Worm (Caenorhabditis elegans) whole organism, L2 larva: ENCODE results near the gene slc-28.1.
"Not testable (repeated sequence)": the region's sequence is repeated elsewhere in the genome, so short reads cannot be mapped to it uniquely, and the experiment has no call there.

Experiments
- C34F6.9 ChIP-seq: fragments of 150-350 bp; optimal IDR thresholded peaks from 2 replicates; lab custom pipeline; 2014; ENCODE audit warnings: missing biosample characterization, missing genetic modification characterization
- F13H6.1 ChIP-seq: sonication (generic microtip); optimal IDR thresholded peaks from 2 replicates; lab custom pipeline; 2016; ENCODE audit warnings: missing genetic modification characterization, missing compliant biosample characterization
- Y55F3AM.14 ChIP-seq: fragments of 200-800 bp; sonication (Bioruptor generic); optimal IDR thresholded peaks from 2 replicates; lab custom pipeline; 2018; ENCODE audit warnings: mild to moderate bottlenecking, missing genetic modification characterization, missing compliant biosample characterization
- alr-1 ChIP-seq: fragments of 150-350 bp; optimal IDR thresholded peaks from 2 replicates; lab custom pipeline; 2014; ENCODE audit warnings: missing biosample characterization, missing genetic modification characterization
- aly-2 ChIP-seq: fragments of 150-350 bp; optimal IDR thresholded peaks from 2 replicates; lab custom pipeline; 2014; ENCODE audit warnings: missing biosample characterization, missing genetic modification characterization
- ama-1 ChIP-seq: fragments of 150-350 bp; optimal IDR thresholded peaks from 2 replicates; lab custom pipeline; 2018; ENCODE audit warnings: inconsistent platforms
- blmp-1 ChIP-seq: sonication (generic microtip); optimal IDR thresholded peaks from 2 replicates; lab custom pipeline; 2017; ENCODE audit warnings: missing genetic modification characterization, mild to moderate bottlenecking, missing compliant biosample characterization, antibody characterized with exemption, moderate library complexity; ENCODE audit not compliant: insufficient read depth
- ceh-16 ChIP-seq: fragments of 150-350 bp; optimal IDR thresholded peaks from 2 replicates; lab custom pipeline; 2014; ENCODE audit warnings: missing biosample characterization, missing genetic modification characterization
- crh-2 ChIP-seq: sonication (generic microtip); optimal IDR thresholded peaks from 2 replicates; lab custom pipeline; 2017; ENCODE audit warnings: missing biosample characterization, missing genetic modification characterization
- egl-27 ChIP-seq: sonication (generic microtip); optimal IDR thresholded peaks from 3 replicates; lab custom pipeline; 2017; ENCODE audit warnings: missing biosample characterization, missing genetic modification reagents, missing genetic modification characterization
- elt-1 ChIP-seq: fragments of 150-350 bp; optimal IDR thresholded peaks from 2 replicates; lab custom pipeline; 2014; ENCODE audit warnings: missing biosample characterization, missing genetic modification characterization
- fos-1 ChIP-seq: fragments of 150-350 bp; optimal IDR thresholded peaks from 2 replicates; lab custom pipeline; 2014; ENCODE audit warnings: missing biosample characterization, missing genetic modification characterization
- gmeb-1 ChIP-seq: fragments of 150-350 bp; optimal IDR thresholded peaks from 2 replicates; lab custom pipeline; 2014; ENCODE audit warnings: missing biosample characterization, missing genetic modification characterization
- lin-11 ChIP-seq: fragments of 150-350 bp; sonication (generic microtip); optimal IDR thresholded peaks from 2 replicates; lab custom pipeline; 2014; ENCODE audit warnings: missing biosample characterization, missing genetic modification characterization, inconsistent platforms, mixed read lengths
- lin-13 ChIP-seq: fragments of 150-350 bp; optimal IDR thresholded peaks from 2 replicates; lab custom pipeline; 2014; ENCODE audit warnings: missing biosample characterization, missing genetic modification reagents, missing genetic modification characterization
- lin-39 ChIP-seq: fragments of 150-350 bp; optimal IDR thresholded peaks from 2 replicates; lab custom pipeline; 2014; ENCODE audit warnings: missing biosample characterization, missing genetic modification reagents, missing genetic modification characterization
- lsy-2 ChIP-seq, 2 experiments: fragments of 150-350 bp in 1 of 2; sonication (generic microtip) in 1 of 2; optimal IDR thresholded peaks; 2 replicates each; lab custom pipeline; 2014 to 2017; ENCODE audit warnings: missing biosample characterization in 2 of 2, missing genetic modification characterization in 2 of 2
- mab-5 ChIP-seq: fragments of 150-350 bp; optimal IDR thresholded peaks from 2 replicates; lab custom pipeline; 2014; ENCODE audit warnings: missing biosample characterization, missing genetic modification characterization
- mbf-1 ChIP-seq: sonication (generic microtip); optimal IDR thresholded peaks from 2 replicates; lab custom pipeline; 2017; ENCODE audit warnings: missing biosample characterization, missing genetic modification characterization
- nhr-10 ChIP-seq: sonication (generic microtip); optimal IDR thresholded peaks from 2 replicates; lab custom pipeline; 2017; ENCODE audit warnings: missing biosample characterization, missing genetic modification characterization
- nhr-11 ChIP-seq: fragments of 150-350 bp; optimal IDR thresholded peaks from 2 replicates; lab custom pipeline; 2014; ENCODE audit warnings: missing biosample characterization, missing genetic modification characterization
- nhr-12 ChIP-seq: fragments of 150-350 bp; optimal IDR thresholded peaks from 2 replicates; lab custom pipeline; 2014; ENCODE audit warnings: missing biosample characterization, missing genetic modification characterization
- nhr-129 ChIP-seq: fragments of 150-350 bp; optimal IDR thresholded peaks from 2 replicates; lab custom pipeline; 2014; ENCODE audit warnings: missing biosample characterization, missing genetic modification characterization
- nhr-21 ChIP-seq: fragments of 150-350 bp; optimal IDR thresholded peaks from 2 replicates; lab custom pipeline; 2014; ENCODE audit warnings: missing biosample characterization, missing genetic modification characterization
- nhr-237 ChIP-seq: fragments of 150-350 bp; optimal IDR thresholded peaks from 2 replicates; lab custom pipeline; 2014; ENCODE audit warnings: missing biosample characterization, missing genetic modification characterization
- nhr-25 ChIP-seq: fragments of 150-350 bp; sonication (generic microtip); optimal IDR thresholded peaks from 3 replicates; lab custom pipeline; 2014; ENCODE audit warnings: missing biosample characterization, missing genetic modification characterization
- nhr-6 ChIP-seq: fragments of 150-350 bp; optimal IDR thresholded peaks from 2 replicates; lab custom pipeline; 2014; ENCODE audit warnings: missing biosample characterization, missing genetic modification characterization
- sem-4 ChIP-seq: fragments of 150-350 bp; optimal IDR thresholded peaks from 2 replicates; lab custom pipeline; 2014; ENCODE audit warnings: missing biosample characterization, missing genetic modification reagents, missing genetic modification characterization
- skn-1 ChIP-seq: sonication (generic microtip); optimal IDR thresholded peaks from 2 replicates; lab custom pipeline; 2017; ENCODE audit warnings: missing biosample characterization, missing genetic modification characterization
- sma-3 ChIP-seq: sonication (generic microtip); optimal IDR thresholded peaks from 2 replicates; lab custom pipeline; 2016; ENCODE audit warnings: missing genetic modification reagents, missing genetic modification characterization, missing compliant biosample characterization
- sma-9 ChIP-seq, 2 experiments: fragments of 150-350 bp in 1 of 2; sonication (generic microtip) in 1 of 2; optimal IDR thresholded peaks; 2 replicates each; lab custom pipeline; 2014 to 2016; ENCODE audit warnings: missing genetic modification characterization in 2 of 2, mild to moderate bottlenecking in 1 of 2, missing biosample characterization in 1 of 2, missing compliant biosample characterization in 1 of 2, missing genetic modification reagents in 1 of 2, moderate library complexity in 1 of 2
- snpc-4 ChIP-seq: fragments of 150-350 bp; optimal IDR thresholded peaks from 2 replicates; lab custom pipeline; 2014; ENCODE audit warnings: missing biosample characterization, missing genetic modification characterization
- unc-39 ChIP-seq: fragments of 150-350 bp; optimal IDR thresholded peaks from 2 replicates; lab custom pipeline; 2014; ENCODE audit warnings: missing biosample characterization, missing genetic modification characterization
- unc-55 ChIP-seq: fragments of 150-350 bp; sonication (generic microtip); optimal IDR thresholded peaks from 3 replicates; lab custom pipeline; 2014; ENCODE audit warnings: missing biosample characterization, missing genetic modification reagents, missing genetic modification characterization
- ztf-1 ChIP-seq: fragments of 200-800 bp; sonication (Bioruptor generic); conservative IDR thresholded peaks from 2 replicates; pipeline ENCODE4 v1.3.6; 2022; ENCODE audit warnings: missing genetic modification characterization, missing compliant biosample characterization
- ztf-11 ChIP-seq: sonication (generic microtip); optimal IDR thresholded peaks from 2 replicates; lab custom pipeline; 2017; ENCODE audit warnings: missing biosample characterization, missing genetic modification characterization

The slc-28.1 gene

DNA sequence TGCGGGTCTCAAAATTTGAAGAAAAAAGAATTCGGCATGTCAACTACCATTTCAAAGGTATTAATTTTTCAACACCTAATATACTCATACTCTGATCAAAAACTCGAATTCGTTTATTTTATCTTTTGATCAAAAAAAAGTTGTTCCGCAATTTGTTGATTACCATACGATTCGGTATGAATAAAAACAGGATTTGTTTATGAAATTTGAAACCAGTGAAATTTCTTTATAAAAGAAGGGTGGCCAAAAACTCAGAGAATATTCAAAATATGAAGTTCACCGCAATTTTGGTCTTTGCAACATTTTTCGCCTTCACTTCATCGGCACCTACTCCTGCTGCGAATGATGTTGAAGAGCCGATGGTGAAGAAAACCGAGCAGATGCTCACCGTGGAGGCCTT is 38.4 kb downstream of the slc-28.1 start, which contains the start of the genes C07G3.8 and C07G3.10:
Gene C07G3.8, minus strand, starts transcription at position 101 of the 400 bp plus-strand sequence.
Gene C07G3.10, plus strand, starts transcription at position 270 of the 400 bp plus-strand sequence.
- TF ChIP-seq C34F6.9 (tag; lab: Kevin White, UChicago) = no peak
- no peak for TF ChIP-seq sem-4 (tag; lab: Kevin White, UChicago)
- no peak for TF ChIP-seq ceh-16 (tag; lab: Kevin White, UChicago)
- no peak for TF ChIP-seq lin-39 (tag; lab: Kevin White, UChicago)
- no peak for TF ChIP-seq unc-55 (GFP tag; lab: Kevin White, UChicago)
- no peak for TF ChIP-seq snpc-4 (tag; lab: Kevin White, UChicago)
- no peak for TF ChIP-seq mbf-1
- TF ChIP-seq nhr-21 (tag; lab: Kevin White, UChicago) = no peak
- TF ChIP-seq alr-1 (tag; lab: Kevin White, UChicago) = no peak
- TF ChIP-seq mab-5 (tag; lab: Kevin White, UChicago) = no peak
- no peak for TF ChIP-seq egl-27 (tag; lab: Kevin White, UChicago)
- no peak for TF ChIP-seq sma-3 (GFP tag; lab: Kevin White, UChicago)

- TF ChIP-seq nhr-6 (tag; lab: Kevin White, UChicago) = no peak
- TF ChIP-seq lsy-2 (tag; optimal IDR thresholded peaks at IDR 0.05; lab: Kevin White, UChicago) = no peak
- TF ChIP-seq ztf-1 (GFP tag; lab: Robert Waterston, UW) = no peak
- TF ChIP-seq skn-1 (tag; lab: Kevin White, UChicago) = no peak
- peak; percentile 70 for TF ChIP-seq blmp-1 (tag; lab: Kevin White, UChicago)
- peak; percentile 20 for TF ChIP-seq gmeb-1
- peak; percentile 77 for TF ChIP-seq fos-1 (tag; lab: Kevin White, UChicago)
- TF ChIP-seq sma-3 (GFP tag; lab: Kevin White, UChicago) = peak; percentile 25
- no peak for TF ChIP-seq Y55F3AM.14
- TF ChIP-seq crh-2 (tag; lab: Kevin White, UChicago) = peak; percentile 64
- TF ChIP-seq sma-9 (GFP tag; optimal IDR thresholded peaks at IDR 0.05; lab: Kevin White, UChicago) = peak; percentile 79
- TF ChIP-seq sma-9 (tag; optimal IDR thresholded peaks at IDR 0.05; lab: Kevin White, UChicago) = no peak
- TF ChIP-seq nhr-25 (tag; lab: Kevin White, UChicago) = no peak
Observed at ce11 chrV:3505745-3506144, 42.1 kb downstream of the slc-28.1 start.

DNA sequence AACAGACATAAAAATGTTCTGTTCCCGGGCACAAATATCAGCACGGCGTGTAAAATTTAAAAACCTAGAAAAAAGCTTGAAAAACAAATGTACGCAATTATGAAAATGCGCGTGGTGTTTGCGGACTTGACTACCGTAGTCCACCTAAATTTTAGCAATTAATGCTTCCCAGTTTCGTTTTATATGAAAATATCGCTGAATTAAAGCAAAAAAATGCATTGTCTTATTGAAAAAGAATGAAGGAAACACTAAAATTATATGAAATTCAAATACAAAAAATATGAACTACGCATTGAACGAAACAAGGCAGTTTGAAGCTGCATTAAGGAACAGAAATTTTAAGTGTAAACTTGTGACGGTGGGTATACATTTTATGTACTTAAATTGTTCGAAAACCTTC is 42.6 kb downstream of the slc-28.1 start, which contains the start of gene ugt-64:
Gene ugt-64, minus strand, starts transcription at position 101 of the 400 bp plus-strand sequence.
- TF ChIP-seq lsy-2 (tag; optimal IDR thresholded peaks at IDR 0.05; lab: Kevin White, UChicago); ztf-11 (tag; lab: Kevin White, UChicago); ztf-1 (GFP tag; lab: Robert Waterston, UW): not testable (repeated sequence)
- TF ChIP-seq, all 48 proteins: peak for 0; not testable (repeated sequence) for 48

ce11 chrV:3507691-3508090 is 44.1 kb downstream of the slc-28.1 start, which contains the start of gene str-225:
Gene str-225 (plus strand): TSS chrV:3507822.
- TF ChIP-seq fos-1 (tag; lab: Kevin White, UChicago) (no peak), F13H6.1 (no peak), mab-5 (tag; lab: Kevin White, UChicago) (no peak), nhr-237 (no peak), gmeb-1 (no peak), nhr-12 (tag; lab: Kevin White, UChicago) (no peak), ztf-1 (GFP tag; lab: Robert Waterston, UW) (no peak), ama-1 (lab: Kevin White, UChicago) (no peak), ztf-11 (tag; lab: Kevin White, UChicago) (no peak), elt-1 (tag; lab: Kevin White, UChicago) (no peak), unc-39 (no peak), nhr-129 (tag; lab: Kevin White, UChicago) (no peak), crh-2 (tag; lab: Kevin White, UChicago) (no peak), sem-4 (tag; lab: Kevin White, UChicago) (no peak), nhr-11 (tag; lab: Kevin White, UChicago) (no peak), nhr-6 (tag; lab: Kevin White, UChicago) (no peak), snpc-4 (tag; lab: Kevin White, UChicago) (no peak), lin-13 (no peak)

- TF ChIP-seq lin-11 (tag; lab: Kevin White, UChicago) (no peak), alr-1 (tag; lab: Kevin White, UChicago) (no peak), aly-2 (tag; lab: Kevin White, UChicago) (no peak), ama-1 (lab: Kevin White, UChicago) (no peak), mbf-1 (no peak), nhr-10 (tag; lab: Kevin White, UChicago) (no peak)
Observed at ce11 chrV:3509878-3510277, 46.3 kb downstream of the slc-28.1 start, which contains the start of gene str-228. Gene str-228 (plus strand): TSS chrV:3510178.
